Worm (Caenorhabditis elegans) whole organism, L3 larva: ENCODE data around the gene dnj-2.
A peak's percentile ranks its signal among the peaks of the same experiment; 100 is the strongest.
"Not testable (repeated sequence)": the region's sequence is repeated elsewhere in the genome, so short reads cannot be mapped to it uniquely, and the experiment has no call there.

Source experiments
- R02D3.7 ChIP-seq: fragments of 150-350 bp; optimal IDR thresholded peaks from 2 replicates; lab custom pipeline; 2014; ENCODE audit warnings: missing biosample characterization, missing genetic modification characterization
- aly-2 ChIP-seq: fragments of 150-350 bp; optimal IDR thresholded peaks from 2 replicates; lab custom pipeline; 2014; ENCODE audit warnings: missing biosample characterization, missing genetic modification characterization
- ceh-28 ChIP-seq: fragments of 150-350 bp; optimal IDR thresholded peaks from 2 replicates; lab custom pipeline; 2014; ENCODE audit warnings: missing biosample characterization, missing genetic modification reagents, missing genetic modification characterization
- ceh-9 ChIP-seq: sonication (generic microtip); optimal IDR thresholded peaks from 2 replicates; lab custom pipeline; 2018; ENCODE audit warnings: missing biosample characterization, missing genetic modification characterization
- egl-5 ChIP-seq: fragments of 150-350 bp; optimal IDR thresholded peaks from 2 replicates; lab custom pipeline; 2017; ENCODE audit warnings: missing biosample characterization, missing genetic modification reagents, missing genetic modification characterization, inconsistent platforms
- elt-1 ChIP-seq: fragments of 150-350 bp; optimal IDR thresholded peaks from 2 replicates; lab custom pipeline; 2014; ENCODE audit warnings: missing biosample characterization, missing genetic modification characterization
- elt-3 ChIP-seq, 3 experiments: fragments of 150-350 bp in 1 of 3; sonication (generic microtip) in 2 of 3; optimal IDR thresholded peaks; 2 replicates in 2 of 3; 4 replicates in 1 of 3; lab custom pipeline; 2014 to 2017; ENCODE audit warnings: missing biosample characterization in 3 of 3, missing genetic modification characterization in 3 of 3
- eor-1 ChIP-seq, 2 experiments: fragments of 150-350 bp; optimal IDR thresholded peaks; 2 replicates each; lab custom pipeline; 2014 to 2018; ENCODE audit warnings: missing biosample characterization in 2 of 2, missing genetic modification characterization in 2 of 2
- fkh-2 ChIP-seq: fragments of 150-350 bp; optimal IDR thresholded peaks from 2 replicates; lab custom pipeline; 2014; ENCODE audit warnings: missing biosample characterization, missing genetic modification reagents, missing genetic modification characterization
- fos-1 ChIP-seq: fragments of 150-350 bp; optimal IDR thresholded peaks from 2 replicates; lab custom pipeline; 2014; ENCODE audit warnings: missing biosample characterization, missing genetic modification characterization
- jun-1 ChIP-seq: fragments of 150-350 bp; optimal IDR thresholded peaks from 2 replicates; lab custom pipeline; 2014; ENCODE audit warnings: missing biosample characterization, missing genetic modification reagents, missing genetic modification characterization
- lin-39 ChIP-seq: fragments of 150-350 bp; optimal IDR thresholded peaks from 2 replicates; lab custom pipeline; 2018; ENCODE audit warnings: missing biosample characterization, missing genetic modification reagents, missing genetic modification characterization
- lsy-12 ChIP-seq: sonication (generic microtip); optimal IDR thresholded peaks from 2 replicates; lab custom pipeline; 2016; ENCODE audit warnings: mild to moderate bottlenecking, missing genetic modification characterization, missing compliant biosample characterization
- mml-1 ChIP-seq: fragments of 150-350 bp; sonication (generic microtip); optimal IDR thresholded peaks from 3 replicates; lab custom pipeline; 2014; ENCODE audit warnings: missing biosample characterization, missing genetic modification characterization
- nfya-1 ChIP-seq: sonication (generic microtip); optimal IDR thresholded peaks from 2 replicates; lab custom pipeline; 2017; ENCODE audit warnings: missing genetic modification characterization, mild to moderate bottlenecking, missing compliant biosample characterization, antibody characterized with exemption, moderate library complexity; ENCODE audit not compliant: insufficient read depth
- nhr-23 ChIP-seq: fragments of 150-350 bp; optimal IDR thresholded peaks from 2 replicates; lab custom pipeline; 2014; ENCODE audit warnings: missing biosample characterization, missing genetic modification reagents, missing genetic modification characterization
- nhr-237 ChIP-seq: fragments of 150-350 bp; optimal IDR thresholded peaks from 2 replicates; lab custom pipeline; 2014; ENCODE audit warnings: missing biosample characterization, missing genetic modification characterization
- nhr-77 ChIP-seq: fragments of 150-350 bp; optimal IDR thresholded peaks from 2 replicates; lab custom pipeline; 2014; ENCODE audit warnings: missing biosample characterization, missing genetic modification characterization
- pha-4 ChIP-seq: fragments of 150-350 bp; optimal IDR thresholded peaks from 2 replicates; lab custom pipeline; 2014; ENCODE audit warnings: missing biosample characterization, missing genetic modification reagents, missing genetic modification characterization
- pqm-1 ChIP-seq: fragments of 150-350 bp; optimal IDR thresholded peaks from 2 replicates; lab custom pipeline; 2017; ENCODE audit warnings: missing biosample characterization, missing genetic modification characterization, inconsistent platforms
- unc-62 ChIP-seq: fragments of 150-350 bp; sonication (generic microtip); optimal IDR thresholded peaks from 4 replicates; lab custom pipeline; 2014; ENCODE audit warnings: missing biosample characterization, missing genetic modification reagents, missing genetic modification characterization
- zag-1 ChIP-seq: fragments of 150-350 bp; optimal IDR thresholded peaks from 2 replicates; lab custom pipeline; 2014; ENCODE audit warnings: missing biosample characterization, missing genetic modification characterization
- ztf-11 ChIP-seq: fragments of 150-350 bp; optimal IDR thresholded peaks from 2 replicates; lab custom pipeline; 2014; ENCODE audit warnings: missing biosample characterization, missing genetic modification characterization

Gene dnj-2

DNA sequence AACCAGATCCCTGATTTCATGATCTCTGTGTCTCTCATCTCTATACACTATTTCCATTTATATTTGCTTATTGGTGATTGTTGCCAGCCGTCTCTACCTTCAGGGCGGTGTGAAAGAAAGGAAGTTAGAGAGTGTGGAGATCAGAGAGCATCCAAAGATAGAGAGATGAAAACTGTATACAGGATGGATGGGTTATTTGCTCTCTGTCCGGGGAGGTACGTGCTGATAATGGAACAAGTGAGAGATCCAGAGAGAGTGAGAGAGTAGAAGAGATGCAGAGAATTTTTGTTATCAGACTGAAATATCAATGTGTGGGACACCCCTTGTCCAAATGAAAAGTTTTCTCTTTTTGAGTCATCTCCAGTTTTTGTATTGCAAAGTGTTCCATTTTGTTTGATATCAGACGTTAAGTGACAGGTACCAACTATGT, 29.7 kb downstream of the dnj-2 start (continued):
- TF ChIP-seq lsy-12 (tag; lab: Kevin White, UChicago), result no peak

- TF ChIP-seq ceh-9 (tag; lab: Kevin White, UChicago) (no peak), ceh-28 (tag; lab: Kevin White, UChicago) (no peak), pha-4 (tag; lab: Kevin White, UChicago) (no peak), nhr-77 (no peak), R02D3.7 (no peak), pqm-1 (no peak), nhr-237 (tag; lab: Kevin White, UChicago) (no peak), egl-5 (tag; lab: Kevin White, UChicago) (no peak), unc-62 (no peak)
These were observed 37.8 kb downstream of the dnj-2 start for ce11 chrIV:11276026-11276425.

DNA sequence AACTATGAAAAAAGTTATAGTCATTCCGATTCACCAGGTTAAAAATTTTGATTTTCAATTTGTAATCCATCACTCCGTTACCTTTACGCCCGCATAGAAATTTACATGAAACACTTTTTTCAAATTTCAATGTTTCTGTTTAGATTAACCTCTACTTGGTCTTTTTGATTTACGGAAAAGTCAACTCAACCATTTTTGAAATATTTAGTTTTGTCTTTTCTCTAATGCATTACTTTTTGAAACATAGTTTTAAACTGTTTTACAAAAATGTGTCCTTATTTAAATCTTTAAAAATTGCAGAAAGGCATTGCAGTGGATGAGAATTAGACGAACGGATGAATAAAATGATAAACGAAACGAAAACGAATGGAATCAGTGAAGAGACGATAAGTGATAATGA, 40.6 kb downstream of the dnj-2 start, which contains the start of gene gtl-2:
gtl-2 (plus strand) TSS at position 301 of the 400 bp plus-strand sequence.
- TF ChIP-seq nhr-237 (tag; lab: Kevin White, UChicago), result no peak
- TF ChIP-seq ceh-9 (tag; lab: Kevin White, UChicago), result no peak
- no peak for TF ChIP-seq lin-39
- no peak for TF ChIP-seq unc-62
- TF ChIP-seq ztf-11, result no peak
- TF ChIP-seq nhr-23 (tag; lab: Kevin White, UChicago), result no peak
- no peak for TF ChIP-seq R02D3.7
- TF ChIP-seq nfya-1 (tag; lab: Kevin White, UChicago), result no peak
- no peak for TF ChIP-seq zag-1 (tag; lab: Kevin White, UChicago)
- TF ChIP-seq fkh-2 (tag; lab: Kevin White, UChicago), result no peak
- no peak for TF ChIP-seq egl-5 (tag; lab: Kevin White, UChicago)
- no peak for TF ChIP-seq fos-1 (tag; lab: Kevin White, UChicago)
- no peak for TF ChIP-seq elt-3 (tag; optimal IDR thresholded peaks at IDR 0.05; lab: Kevin White, UChicago)

DNA sequence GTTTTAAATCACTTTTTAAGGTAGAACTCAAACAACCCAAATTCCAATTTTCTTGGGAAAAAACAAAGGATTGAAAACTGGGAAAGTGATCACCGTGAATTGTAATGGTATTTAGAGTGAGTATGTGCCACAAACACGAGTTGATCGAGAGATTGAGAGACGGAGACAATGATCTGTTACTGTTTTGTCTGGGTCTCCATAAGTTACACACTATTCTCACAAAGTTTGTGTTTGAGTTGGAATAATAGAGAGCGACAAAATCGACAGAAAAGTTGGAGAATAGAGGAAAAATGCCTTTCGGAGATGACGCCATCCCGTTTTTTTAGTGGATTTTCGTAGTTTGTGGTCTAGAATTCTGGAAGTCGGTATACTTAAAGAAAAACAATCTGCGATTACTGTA, 42.5 kb downstream of the dnj-2 start, which contains the start of gene nhr-7:
nhr-7 (minus strand) TSS at position 101 of the 400 bp plus-strand sequence.
- TF ChIP-seq unc-62 (no peak), pha-4 (tag; lab: Kevin White, UChicago) (peak; percentile 72)

DNA sequence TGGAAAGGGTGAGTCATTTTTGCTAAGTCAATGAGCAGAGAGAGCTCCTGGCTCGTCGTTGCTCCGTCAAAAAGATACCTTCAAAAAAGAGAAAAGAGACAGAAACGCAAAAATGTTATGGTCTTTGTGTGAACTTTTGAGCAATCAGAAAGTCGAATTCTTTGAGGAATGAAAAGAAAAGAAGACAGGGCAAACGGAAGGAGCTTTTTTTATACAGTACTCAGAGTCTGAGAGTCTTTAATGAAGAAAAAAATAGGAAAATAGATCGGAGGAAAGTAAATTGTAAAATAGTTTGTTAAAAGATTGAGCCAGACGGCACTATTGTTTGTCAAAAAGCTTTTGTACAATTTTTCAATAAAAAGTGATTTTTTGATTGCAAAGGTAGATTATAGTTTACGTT, 44.3 kb downstream of the dnj-2 start:
- TF ChIP-seq pha-4 (tag; lab: Kevin White, UChicago), result peak; percentile 90
- TF ChIP-seq eor-1 (tag; optimal IDR thresholded peaks at IDR 0.05; lab: Kevin White, UChicago), result no peak
- no peak for TF ChIP-seq elt-1 (tag; lab: Kevin White, UChicago)
- no peak for TF ChIP-seq aly-2 (tag; lab: Kevin White, UChicago)

DNA sequence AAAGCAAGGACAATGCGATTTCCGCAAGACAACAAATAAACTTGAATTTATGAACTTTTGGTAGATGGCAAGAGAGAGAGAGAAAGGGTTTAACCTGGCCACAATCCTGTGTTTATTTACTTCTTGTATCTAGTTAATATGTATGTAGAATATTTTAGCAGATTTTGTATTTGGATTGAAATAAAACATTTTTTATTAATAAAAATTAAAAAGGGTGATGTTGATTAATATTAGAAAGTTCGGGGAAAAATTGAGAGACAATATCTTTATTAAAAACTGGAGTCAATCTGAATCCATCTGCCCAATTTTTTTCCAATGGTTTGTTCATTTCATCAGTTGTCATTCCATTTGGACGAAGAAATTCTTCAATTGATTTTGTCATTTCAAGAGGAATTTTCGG, 47.7 kb downstream of the dnj-2 start, which contains the start of gene col-127:
col-127 (minus strand) TSS at position 101 of the 400 bp plus-strand sequence.
- no peak for TF ChIP-seq lin-39
- no peak for TF ChIP-seq nfya-1 (tag; lab: Kevin White, UChicago)
- TF ChIP-seq jun-1 (tag; lab: Kevin White, UChicago), result no peak
- no peak for TF ChIP-seq mml-1 (tag; lab: Kevin White, UChicago)
- no peak for TF ChIP-seq elt-3 (tag; optimal IDR thresholded peaks at IDR 0.05; lab: Kevin White, UChicago)
- TF ChIP-seq ceh-9 (tag; lab: Kevin White, UChicago), result no peak
- TF ChIP-seq, all 47 proteins: peak for 0

ce11 chrIV:11263101-11263500, 50.7 kb downstream of the dnj-2 start, which contains the start of gene col-126:
Gene col-126 (plus strand): TSS chrIV:11263401.
- not testable (repeated sequence) for TF ChIP-seq jun-1, fkh-2, pha-4 (tag; lab: Kevin White, UChicago)
- TF ChIP-seq, all 47 proteins: peak for 0; not testable (repeated sequence) for 47
